Worm (Caenorhabditis elegans): Measurements from ENCODE around the gene C16D9.1.
A peak's percentile ranks its signal among the peaks of the same experiment; 100 is the strongest.

DNA sequence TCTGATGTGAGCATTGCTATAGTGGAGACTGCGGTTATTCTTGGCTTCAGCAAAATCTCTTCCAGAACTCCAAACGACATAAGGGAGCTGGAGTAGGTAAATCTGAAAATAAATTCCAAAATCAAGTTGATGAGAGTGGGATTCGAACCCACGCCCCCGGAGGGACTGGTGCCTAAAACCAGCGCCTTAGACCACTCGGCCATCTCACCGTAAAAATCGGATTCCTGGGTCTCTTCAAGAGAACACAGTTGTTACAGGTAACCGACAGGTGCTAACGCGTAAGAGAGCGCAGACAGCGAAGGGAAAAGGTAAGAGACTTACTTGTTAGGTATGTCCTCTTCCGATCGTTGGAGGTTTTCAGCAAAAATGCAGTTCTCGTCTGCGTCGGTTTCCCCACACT is 23.8 kb upstream of the C16D9.1 start:
- no peak for TF ChIP-seq sea-2 (GFP tag; IDR thresholded peaks at IDR 0.05)
- no peak for TF ChIP-seq ccch-3 (GFP tag; optimal IDR thresholded peaks at IDR 0.05)
- TF ChIP-seq snpc-4 (GFP tag; optimal IDR thresholded peaks at IDR 0.05) = peak; percentile 61
- TF ChIP-seq snpc-4 (tag; optimal IDR thresholded peaks at IDR 0.05) = peak in 3 of 4 experiments; percentile 73 to 91 (median 76)
- no peak for TF ChIP-seq mxl-1 (tag; optimal IDR thresholded peaks at IDR 0.05)
- TF ChIP-seq unc-62 (GFP tag; optimal IDR thresholded peaks at IDR 0.05) = no peak
- TF ChIP-seq tbx-9 (tag; optimal IDR thresholded peaks at IDR 0.05; ENCODE audit: borderline replicate concordance) = no peak
